Fruit fly (Drosophila melanogaster): ENCODE measurements around the gene CG3679.

CG3679 gene

dm6 chrX:16285186-16285585, 18.5 kb upstream of the CG3679 start (continued):
- TF ChIP-seq Sox102F (GFP tag; optimal IDR thresholded peaks at IDR 0.05) = peak; percentile 24
- peak; percentile 17 for TF ChIP-seq CG34406 (GFP tag; optimal IDR thresholded peaks at IDR 0.05)
- peak; percentile 46 for TF ChIP-seq esn (GFP tag; optimal IDR thresholded peaks at IDR 0.05)

- TF ChIP-seq esn (GFP tag; optimal IDR thresholded peaks at IDR 0.05) (peak; percentile 46), Sox14 (GFP tag; optimal IDR thresholded peaks at IDR 0.05) (peak; percentile 12), CG1621 (tag; optimal IDR thresholded peaks at IDR 0.05) (peak; percentile 12), topi (GFP tag; optimal IDR thresholded peaks at IDR 0.05) (peak; percentile 43), Lpt (GFP tag; optimal IDR thresholded peaks at IDR 0.05) (no peak), CG32006 (GFP tag; optimal IDR thresholded peaks at IDR 0.05) (no peak), dsx (GFP tag; optimal IDR thresholded peaks at IDR 0.05; ENCODE audit: poor library complexity, severe bottlenecking) (peak; percentile 34), Smox (GFP tag; optimal IDR thresholded peaks at IDR 0.05) (no peak), vri (GFP tag; optimal IDR thresholded peaks at IDR 0.05) (peak; percentile 43), CG11294 (GFP tag; IDR thresholded peaks at IDR 0.05) (no peak), CG10631 (GFP tag; optimal IDR thresholded peaks at IDR 0.05) (peak; percentile 6), Sox102F (GFP tag; optimal IDR thresholded peaks at IDR 0.05) (peak; percentile 10), OdsH (GFP tag; optimal IDR thresholded peaks at IDR 0.05) (no peak), lz (GFP tag; optimal IDR thresholded peaks at IDR 0.05) (peak; percentile 9), cyc (GFP tag; optimal IDR thresholded peaks at IDR 0.05) (peak; percentile 8), Eip78C (GFP tag) (peak; percentile 74), achi (GFP tag; optimal IDR thresholded peaks at IDR 0.05) (peak; percentile 19), CG31627 (GFP tag; optimal IDR thresholded peaks at IDR 0.05) (peak; percentile 19), Blimp-1 (GFP tag; optimal IDR thresholded peaks at IDR 0.05) (no peak)
Measured at dm6 chrX:16286083-16286666, 17.5 kb upstream of the CG3679 start, which contains the start of gene UQCR-14. UQCR-14 (plus strand) TSS chrX:16286288.

dm6 chrX:16288492-16288964, 15.1 kb upstream of the CG3679 start, which contains the start of the genes CG32576 and caz:
CG32576 (minus strand) TSS chrX:16288533.
caz (plus strand) TSS chrX:16288810.
- no peak for TF ChIP-seq Smox (GFP tag; optimal IDR thresholded peaks at IDR 0.05)
- TF ChIP-seq acj6 (GFP tag; optimal IDR thresholded peaks at IDR 0.05) = peak; percentile 46
- TF ChIP-seq CG31627 (GFP tag; optimal IDR thresholded peaks at IDR 0.05) = no peak
- TF ChIP-seq Eip75B (GFP tag; optimal IDR thresholded peaks at IDR 0.05) = no peak
- TF ChIP-seq CG8319 (GFP tag; optimal IDR thresholded peaks at IDR 0.05) = no peak
- TF ChIP-seq Met (GFP tag; optimal IDR thresholded peaks at IDR 0.05) = no peak
- TF ChIP-seq CG34406 (GFP tag; optimal IDR thresholded peaks at IDR 0.05) = no peak
- TF ChIP-seq topi (GFP tag; optimal IDR thresholded peaks at IDR 0.05) = no peak
- TF ChIP-seq CG4318 (GFP tag; optimal IDR thresholded peaks at IDR 0.05) = no peak
- no peak for TF ChIP-seq fd59A (GFP tag; optimal IDR thresholded peaks at IDR 0.05)
- TF ChIP-seq CG6792 (GFP tag; optimal IDR thresholded peaks at IDR 0.05) = peak; percentile 13
- no peak for TF ChIP-seq CG10669 (GFP tag; optimal IDR thresholded peaks at IDR 0.05)
- no peak for TF ChIP-seq CG15336 (GFP tag; IDR thresholded peaks at IDR 0.05)
- TF ChIP-seq CG1621 (tag; optimal IDR thresholded peaks at IDR 0.05) = no peak
- TF ChIP-seq esn (GFP tag; optimal IDR thresholded peaks at IDR 0.05) = peak; percentile 49
- no peak for TF ChIP-seq CG9139 (GFP tag; optimal IDR thresholded peaks at IDR 0.05)
- peak; percentile 23 for TF ChIP-seq CG3032 (tag; optimal IDR thresholded peaks at IDR 0.05)
- TF ChIP-seq Ets21C (GFP tag; optimal IDR thresholded peaks at IDR 0.05) = no peak
- no peak for TF ChIP-seq CG11294 (GFP tag; IDR thresholded peaks at IDR 0.05)
- TF ChIP-seq CG8119 (GFP tag; IDR thresholded peaks at IDR 0.05) = no peak
- no peak for TF ChIP-seq ss (GFP tag; optimal IDR thresholded peaks at IDR 0.05)
- no peak for TF ChIP-seq salr (GFP tag; optimal IDR thresholded peaks at IDR 0.05)
- TF ChIP-seq CG32006 (GFP tag; optimal IDR thresholded peaks at IDR 0.05) = no peak
- peak; percentile 3 for TF ChIP-seq cyc (GFP tag; optimal IDR thresholded peaks at IDR 0.05)
- TF ChIP-seq vri (GFP tag; optimal IDR thresholded peaks at IDR 0.05) = peak; percentile 23
- no peak for TF ChIP-seq svp (GFP tag)
- no peak for TF ChIP-seq Lpt (GFP tag; optimal IDR thresholded peaks at IDR 0.05)
- no peak for TF ChIP-seq Sox15 (GFP tag; optimal IDR thresholded peaks at IDR 0.05)
- no peak for TF ChIP-seq Eip93F (GFP tag; optimal IDR thresholded peaks at IDR 0.05)
- no peak for TF ChIP-seq CG16779 (tag; optimal IDR thresholded peaks at IDR 0.05)
- no peak for TF ChIP-seq spab (GFP tag; optimal IDR thresholded peaks at IDR 0.05)
- peak; percentile 47 for TF ChIP-seq achi (GFP tag; optimal IDR thresholded peaks at IDR 0.05)
- TF ChIP-seq net (GFP tag; optimal IDR thresholded peaks at IDR 0.05) = no peak
- peak; percentile 8 for TF ChIP-seq Eip78C (GFP tag)
- no peak for TF ChIP-seq dac (GFP tag; optimal IDR thresholded peaks at IDR 0.05)
- no peak for TF ChIP-seq CG6808 (GFP tag; optimal IDR thresholded peaks at IDR 0.05)
- TF ChIP-seq eg (GFP tag; IDR thresholded peaks at IDR 0.05) = no peak
- TF ChIP-seq CG6854 (GFP tag; optimal IDR thresholded peaks at IDR 0.05) = no peak

Measured in whole organism, prepupa.